Fruit fly (Drosophila melanogaster) Kc167 (cell line): Measurements from ENCODE around the gene CG9636.

Experiments
- Myc ChIP-seq: fragments of >200 bp; optimal IDR thresholded peaks from 2 replicates; lab custom pipeline; 2017; ENCODE audit warnings: missing external identifiers
- Sin3A ChIP-seq: fragments of >200 bp; optimal IDR thresholded peaks from 2 replicates; lab custom pipeline; 2018; ENCODE audit warnings: missing external identifiers
- h ChIP-seq: fragments of >200 bp; optimal IDR thresholded peaks from 3 replicates; lab custom pipeline; 2018; ENCODE audit warnings: missing external identifiers
- insv ChIP-seq: fragments of >200 bp; optimal IDR thresholded peaks from 3 replicates; lab custom pipeline; 2018; ENCODE audit warnings: missing external identifiers
- psq ChIP-seq: fragments of >200 bp; optimal IDR thresholded peaks from 2 replicates; lab custom pipeline; 2017; ENCODE audit warnings: missing external identifiers
- ttk ChIP-seq: sonication (Bioruptor generic); optimal IDR thresholded peaks from 2 replicates; lab custom pipeline; 2017; ENCODE audit warnings: missing external identifiers

CG9636 gene

dm6 chr3R:8233370-8233773 is 10.2 kb downstream of the CG9636 start, which contains the start of gene PolI:
PolI (plus strand) TSS chr3R:8233507.
- no peak for TF ChIP-seq insv (lab: Kevin White, UChicago)
- TF ChIP-seq Sin3A (lab: Kevin White, UChicago): no peak
- no peak for TF ChIP-seq psq (lab: Kevin White, UChicago)
- TF ChIP-seq h: no peak

- no peak for TF ChIP-seq Sin3A (lab: Kevin White, UChicago)
- TF ChIP-seq ttk: no peak
- no peak for TF ChIP-seq Myc (lab: Kevin White, UChicago)
- TF ChIP-seq psq (lab: Kevin White, UChicago): no peak
- no peak for TF ChIP-seq insv (lab: Kevin White, UChicago)
- TF ChIP-seq h: no peak
These were observed 16.2 kb downstream of the CG9636 start for dm6 chr3R:8227344-8227743.

- TF ChIP-seq Sin3A (lab: Kevin White, UChicago): no peak
- TF ChIP-seq psq (lab: Kevin White, UChicago): no peak
- TF ChIP-seq ttk: no peak
- TF ChIP-seq Myc (lab: Kevin White, UChicago): no peak
- no peak for TF ChIP-seq insv (lab: Kevin White, UChicago)
- TF ChIP-seq h: no peak
These were observed 18.1 kb downstream of the CG9636 start for dm6 chr3R:8225461-8225971.

- TF ChIP-seq h (no peak), insv (lab: Kevin White, UChicago) (no peak), psq (lab: Kevin White, UChicago) (no peak), ttk (no peak), Sin3A (lab: Kevin White, UChicago) (no peak), Myc (lab: Kevin White, UChicago) (no peak)
These were observed 18.7 kb downstream of the CG9636 start for dm6 chr3R:8224726-8225460.

dm6 chr3R:8223074-8223597 is 20.5 kb downstream of the CG9636 start:
- TF ChIP-seq h (no peak), Sin3A (lab: Kevin White, UChicago) (no peak), psq (lab: Kevin White, UChicago) (no peak), Myc (lab: Kevin White, UChicago) (no peak), ttk (no peak), insv (lab: Kevin White, UChicago) (no peak)

- no peak for TF ChIP-seq insv (lab: Kevin White, UChicago)
- no peak for TF ChIP-seq h
- no peak for TF ChIP-seq Sin3A (lab: Kevin White, UChicago)
- no peak for TF ChIP-seq psq (lab: Kevin White, UChicago)
- no peak for TF ChIP-seq ttk
- TF ChIP-seq Myc (lab: Kevin White, UChicago): no peak
These were observed 23.7 kb downstream of the CG9636 start, which contains the start of gene CG18249 for dm6 chr3R:8219891-8220290. CG18249 (plus strand) TSS chr3R:8220146.

dm6 chr3R:8217727-8218126 is 25.9 kb downstream of the CG9636 start, which contains the start of gene CG7800:
CG7800 (plus strand) TSS chr3R:8217957.
- TF ChIP-seq ttk (no peak), h (no peak), Sin3A (lab: Kevin White, UChicago) (no peak), psq (lab: Kevin White, UChicago) (no peak), insv (lab: Kevin White, UChicago) (no peak), Myc (lab: Kevin White, UChicago) (no peak)

dm6 chr3R:8215528-8216189 is 27.9 kb downstream of the CG9636 start:
- TF ChIP-seq ttk (no peak), Myc (lab: Kevin White, UChicago) (no peak), Sin3A (lab: Kevin White, UChicago) (no peak), insv (lab: Kevin White, UChicago) (no peak), h (no peak), psq (lab: Kevin White, UChicago) (no peak)

dm6 chr3R:8212594-8212993 is 31.0 kb downstream of the CG9636 start:
- TF ChIP-seq Myc (lab: Kevin White, UChicago): no peak
- TF ChIP-seq insv (lab: Kevin White, UChicago): no peak
- TF ChIP-seq h: no peak
- TF ChIP-seq psq (lab: Kevin White, UChicago): no peak
- TF ChIP-seq ttk: no peak
- no peak for TF ChIP-seq Sin3A (lab: Kevin White, UChicago)

- TF ChIP-seq Sin3A (lab: Kevin White, UChicago): no peak
- TF ChIP-seq insv (lab: Kevin White, UChicago): no peak
- TF ChIP-seq h: no peak
- no peak for TF ChIP-seq Myc (lab: Kevin White, UChicago)
- TF ChIP-seq psq (lab: Kevin White, UChicago): no peak
- no peak for TF ChIP-seq ttk
These were observed 32.6 kb downstream of the CG9636 start for dm6 chr3R:8210837-8211488.

dm6 chr3R:8208378-8209021 is 35.1 kb downstream of the CG9636 start:
- no peak for TF ChIP-seq Myc (lab: Kevin White, UChicago)
- no peak for TF ChIP-seq psq (lab: Kevin White, UChicago)
- no peak for TF ChIP-seq h
- no peak for TF ChIP-seq ttk
- TF ChIP-seq Sin3A (lab: Kevin White, UChicago): no peak
- TF ChIP-seq insv (lab: Kevin White, UChicago): no peak
